Worm (Caenorhabditis elegans): ENCODE measurements around the gene F55B12.2.
A peak's percentile ranks its signal among the peaks of the same experiment; 100 is the strongest.

F55B12.2 gene

ce11 chrV:13827920-13828319 is 11.1 kb upstream of the F55B12.2 start, which contains the start of gene nrf-5:
TSS of gene nrf-5 (plus strand) at chrV:13828267.
- TF ChIP-seq ets-7 (tag; optimal IDR thresholded peaks at IDR 0.05) (no peak), tbx-11 (GFP tag; IDR thresholded peaks at IDR 0.05) (no peak), scrt-1 (GFP tag; IDR thresholded peaks at IDR 0.05) (no peak), hmg-4 (GFP tag; optimal IDR thresholded peaks at IDR 0.05) (no peak), aly-1 (tag; optimal IDR thresholded peaks at IDR 0.05) (no peak), flt-1 (GFP tag; IDR thresholded peaks at IDR 0.05) (no peak)

ce11 chrV:13822752-13823151 is 6.0 kb upstream of the F55B12.2 start, which contains the start of gene hpo-31:
TSS of gene hpo-31 (plus strand) at chrV:13823052.
- no peak for TF ChIP-seq hmbx-1 (tag; optimal IDR thresholded peaks at IDR 0.05)

- TF ChIP-seq F13C5.2 (tag; optimal IDR thresholded peaks at IDR 0.05), result peak; percentile 30
- TF ChIP-seq tbx-37 (GFP tag; conservative IDR thresholded peaks at IDR 0.05), result no peak
Observed at ce11 chrV:13818824-13819408, 2.1 kb upstream of the F55B12.2 start, which contains the start of gene sel-10. TSS of gene sel-10 (plus strand) at chrV:13819361.

- TF ChIP-seq sea-1 (GFP tag; conservative IDR thresholded peaks at IDR 0.05) (no peak), tra-4 (tag; optimal IDR thresholded peaks at IDR 0.05) (no peak), ama-1 (optimal IDR thresholded peaks at IDR 0.05) (no peak), tbx-37 (GFP tag; conservative IDR thresholded peaks at IDR 0.05) (no peak), ceh-36 (tag; optimal IDR thresholded peaks at IDR 0.05) (no peak), pes-1 (GFP tag; IDR thresholded peaks at IDR 0.05) (no peak), hmbx-1 (tag; optimal IDR thresholded peaks at IDR 0.05) (no peak), B0310.2 (tag; optimal IDR thresholded peaks at IDR 0.05) (no peak), hnd-1 (tag; optimal IDR thresholded peaks at IDR 0.05) (no peak), ets-7 (tag; optimal IDR thresholded peaks at IDR 0.05) (no peak), hmg-4 (GFP tag; optimal IDR thresholded peaks at IDR 0.05) (no peak), scrt-1 (GFP tag; IDR thresholded peaks at IDR 0.05) (no peak)
Observed at ce11 chrV:13812931-13813330, 3.8 kb downstream of the F55B12.2 start, which contains the start of gene ceh-24. TSS of gene ceh-24 (plus strand) at chrV:13813231.

- TF ChIP-seq scrt-1 (GFP tag; IDR thresholded peaks at IDR 0.05) (no peak), hmg-4 (GFP tag; optimal IDR thresholded peaks at IDR 0.05) (no peak), B0310.2 (tag; optimal IDR thresholded peaks at IDR 0.05) (no peak), ama-1 (optimal IDR thresholded peaks at IDR 0.05) (no peak), F13C5.2 (tag; optimal IDR thresholded peaks at IDR 0.05) (no peak), ceh-36 (tag; optimal IDR thresholded peaks at IDR 0.05) (no peak), pes-1 (GFP tag; IDR thresholded peaks at IDR 0.05) (no peak), ceh-13 (GFP tag; optimal IDR thresholded peaks at IDR 0.05) (no peak), sea-1 (GFP tag; conservative IDR thresholded peaks at IDR 0.05) (no peak), tra-4 (tag; optimal IDR thresholded peaks at IDR 0.05) (no peak), ets-7 (tag; optimal IDR thresholded peaks at IDR 0.05) (no peak), hmbx-1 (tag; optimal IDR thresholded peaks at IDR 0.05) (no peak), hnd-1 (tag; optimal IDR thresholded peaks at IDR 0.05) (no peak), tbx-11 (GFP tag; IDR thresholded peaks at IDR 0.05) (no peak)
Observed at ce11 chrV:13812330-13812729, 4.4 kb downstream of the F55B12.2 start.

- no peak for TF ChIP-seq hmbx-1 (tag; optimal IDR thresholded peaks at IDR 0.05)
- no peak for TF ChIP-seq ceh-36 (tag; optimal IDR thresholded peaks at IDR 0.05)
- TF ChIP-seq pes-1 (GFP tag; IDR thresholded peaks at IDR 0.05), result no peak
- no peak for TF ChIP-seq tbx-11 (GFP tag; IDR thresholded peaks at IDR 0.05)
- no peak for TF ChIP-seq ceh-13 (GFP tag; optimal IDR thresholded peaks at IDR 0.05)
- TF ChIP-seq tra-4 (tag; optimal IDR thresholded peaks at IDR 0.05), result no peak
- TF ChIP-seq tbx-37 (GFP tag; conservative IDR thresholded peaks at IDR 0.05), result no peak
- no peak for TF ChIP-seq scrt-1 (GFP tag; IDR thresholded peaks at IDR 0.05)
- no peak for TF ChIP-seq ama-1 (optimal IDR thresholded peaks at IDR 0.05)
- peak; percentile 63 for TF ChIP-seq aly-1 (tag; optimal IDR thresholded peaks at IDR 0.05)
- TF ChIP-seq hnd-1 (tag; optimal IDR thresholded peaks at IDR 0.05), result no peak
- no peak for TF ChIP-seq sea-1 (GFP tag; conservative IDR thresholded peaks at IDR 0.05)
- no peak for TF ChIP-seq B0310.2 (tag; optimal IDR thresholded peaks at IDR 0.05)
- no peak for TF ChIP-seq flt-1 (GFP tag; IDR thresholded peaks at IDR 0.05)
- TF ChIP-seq F13C5.2 (tag; optimal IDR thresholded peaks at IDR 0.05), result peak; percentile 44
- peak; percentile 88 for TF ChIP-seq hmg-4 (GFP tag; optimal IDR thresholded peaks at IDR 0.05)
- TF ChIP-seq ets-7 (tag; optimal IDR thresholded peaks at IDR 0.05), result no peak
Observed at ce11 chrV:13808462-13808867, 8.3 kb downstream of the F55B12.2 start.

ce11 chrV:13807232-13807631 is 9.5 kb downstream of the F55B12.2 start, which contains the start of gene swan-1:
TSS of gene swan-1 (minus strand) at chrV:13807237.
- TF ChIP-seq scrt-1 (GFP tag; IDR thresholded peaks at IDR 0.05) (no peak), ets-7 (tag; optimal IDR thresholded peaks at IDR 0.05) (no peak), B0310.2 (tag; optimal IDR thresholded peaks at IDR 0.05) (no peak), tra-4 (tag; optimal IDR thresholded peaks at IDR 0.05) (no peak), ceh-36 (tag; optimal IDR thresholded peaks at IDR 0.05) (no peak), pes-1 (GFP tag; IDR thresholded peaks at IDR 0.05) (no peak), ceh-13 (GFP tag; optimal IDR thresholded peaks at IDR 0.05) (no peak), tbx-37 (GFP tag; conservative IDR thresholded peaks at IDR 0.05) (no peak), sea-1 (GFP tag; conservative IDR thresholded peaks at IDR 0.05) (no peak), hnd-1 (tag; optimal IDR thresholded peaks at IDR 0.05) (no peak)

ce11 chrV:13803902-13804301 is 12.9 kb downstream of the F55B12.2 start, which contains the start of gene swan-2:
TSS of gene swan-2 (minus strand) at chrV:13804281.
- TF ChIP-seq sea-1 (GFP tag; conservative IDR thresholded peaks at IDR 0.05), result 0 out of 2 replicates have a peak, but pooled peaks have one; percentile 40
- TF ChIP-seq ama-1 (optimal IDR thresholded peaks at IDR 0.05), result peak; percentile 22
- no peak for TF ChIP-seq aly-1 (tag; optimal IDR thresholded peaks at IDR 0.05)

Measured in whole organism, early embryonic.